Fruit fly (Drosophila melanogaster): ENCODE measurements around the gene Cdk12.

dm6 chr3L:21515823-21516715 lies at the start of gene Cdk12, which contains the start of gene SAK:
- TF ChIP-seq insv (optimal IDR thresholded peaks at IDR 0.05) (no peak), Sin3A (optimal IDR thresholded peaks at IDR 0.05) (no peak), Myc (optimal IDR thresholded peaks at IDR 0.05) (no peak)
